Worm (Caenorhabditis elegans) whole organism, midembryonic: ENCODE results near the gene F18E9.1.

Experiments
- T22C8.4 ChIP-seq: fragments of 200-800 bp; sonication (Bioruptor generic); IDR thresholded peaks from 2 replicates; pipeline ENCODE4 v1.3.6; 2022; ENCODE audit warnings: missing genetic modification characterization, missing compliant biosample characterization
- cog-1 ChIP-seq: sonication (generic microtip); optimal IDR thresholded peaks from 2 replicates; lab custom pipeline; 2016; ENCODE audit warnings: missing genetic modification characterization, missing compliant biosample characterization
- flt-1 ChIP-seq: fragments of 200-800 bp; sonication (Bioruptor generic); IDR thresholded peaks from 2 replicates; pipeline ENCODE4 v1.3.6; 2022; ENCODE audit warnings: missing genetic modification characterization, missing compliant biosample characterization
- klf-2 ChIP-seq: fragments of 200-800 bp; sonication (Bioruptor generic); conservative IDR thresholded peaks from 2 replicates; pipeline ENCODE4 v1.3.6; 2022; ENCODE audit warnings: missing genetic modification reagents, missing genetic modification characterization, missing compliant biosample characterization
- med-1 ChIP-seq: sonication (generic microtip); optimal IDR thresholded peaks from 2 replicates; lab custom pipeline; 2017; ENCODE audit warnings: missing genetic modification characterization, mild to moderate bottlenecking, missing compliant biosample characterization, antibody characterized with exemption, missing genetic modification reagents; ENCODE audit not compliant: insufficient read depth
- ref-1 ChIP-seq: fragments of 200-800 bp; sonication (Bioruptor generic); conservative IDR thresholded peaks from 2 replicates; pipeline ENCODE4 v1.3.6; 2022; ENCODE audit warnings: missing genetic modification reagents, missing genetic modification characterization, missing compliant biosample characterization
- tab-1 ChIP-seq: fragments of 200-800 bp; sonication (Bioruptor generic); IDR thresholded peaks from 2 replicates; pipeline ENCODE4 v1.3.6; 2022; ENCODE audit warnings: missing genetic modification characterization, missing compliant biosample characterization
- ztf-23 ChIP-seq: fragments of 200-800 bp; sonication (Bioruptor generic); IDR thresholded peaks from 2 replicates; pipeline ENCODE4 v1.3.6; 2022; ENCODE audit warnings: missing genetic modification reagents, missing genetic modification characterization, missing compliant biosample characterization
- ztf-29 ChIP-seq: fragments of 200-800 bp; sonication (Bioruptor generic); IDR thresholded peaks from 2 replicates; pipeline ENCODE4 v1.3.6; 2022; ENCODE audit warnings: missing genetic modification reagents, missing genetic modification characterization, missing compliant biosample characterization

F18E9.1 gene

DNA sequence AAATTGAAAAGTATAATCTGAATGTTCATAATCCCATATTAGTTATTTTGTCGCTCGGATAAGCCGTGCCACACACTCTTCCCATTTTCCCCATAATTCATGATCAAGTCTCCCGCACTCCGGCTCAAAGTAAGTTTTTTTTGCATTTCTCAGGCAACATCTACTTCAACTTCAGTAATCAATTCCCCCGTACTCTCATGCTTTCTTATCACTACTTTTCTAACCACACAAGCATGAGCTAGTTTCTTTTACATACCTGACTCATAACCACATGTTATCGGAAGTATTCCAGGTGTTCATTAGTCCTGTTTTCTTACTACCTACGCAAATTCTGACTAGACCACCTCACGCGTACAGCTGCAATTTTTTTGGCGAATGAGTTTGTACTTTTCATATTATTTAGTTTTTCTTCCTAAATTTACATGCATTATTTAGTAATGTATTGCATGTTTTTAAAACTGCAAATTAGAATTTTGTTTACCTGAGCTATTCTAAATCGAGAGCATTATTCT, 34.8 kb upstream of the F18E9.1 start:
- TF ChIP-seq ztf-23 (GFP tag; lab: Robert Waterston, UW) (no peak), med-1 (GFP tag; lab: Kevin White, UChicago) (no peak), T22C8.4 (GFP tag; lab: Robert Waterston, UW) (no peak), ztf-29 (GFP tag; lab: Robert Waterston, UW) (no peak), flt-1 (GFP tag; lab: Robert Waterston, UW) (no peak), ref-1 (GFP tag; lab: Robert Waterston, UW) (no peak), tab-1 (GFP tag; lab: Robert Waterston, UW) (no peak)

DNA sequence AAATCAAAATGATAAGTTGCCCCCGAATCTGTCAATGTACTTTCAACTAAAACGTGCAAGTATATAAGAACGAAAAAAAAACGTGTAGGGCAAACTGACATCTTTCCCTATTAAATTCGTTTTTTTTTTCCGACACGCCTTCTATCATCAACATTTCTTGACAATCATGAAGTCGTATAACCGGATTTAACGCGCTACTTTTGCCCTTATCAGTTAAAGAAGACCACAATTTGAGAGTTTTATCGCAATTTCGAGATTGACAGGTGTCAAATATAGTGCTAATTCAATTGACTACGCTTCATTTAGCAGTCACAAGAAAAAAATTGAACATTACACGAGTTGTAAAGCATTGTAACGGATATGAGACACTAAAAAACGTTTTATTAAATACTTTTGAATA, 34.2 kb upstream of the F18E9.1 start:
- no peak for TF ChIP-seq med-1 (GFP tag; lab: Kevin White, UChicago)
- TF ChIP-seq flt-1 (GFP tag; lab: Robert Waterston, UW) = no peak
- TF ChIP-seq ztf-23 (GFP tag; lab: Robert Waterston, UW) = no peak
- TF ChIP-seq tab-1 (GFP tag; lab: Robert Waterston, UW) = no peak
- TF ChIP-seq T22C8.4 (GFP tag; lab: Robert Waterston, UW) = no peak
- TF ChIP-seq klf-2 = no peak
- no peak for TF ChIP-seq ztf-29 (GFP tag; lab: Robert Waterston, UW)
- no peak for TF ChIP-seq ref-1 (GFP tag; lab: Robert Waterston, UW)
- TF ChIP-seq cog-1 = no peak

DNA sequence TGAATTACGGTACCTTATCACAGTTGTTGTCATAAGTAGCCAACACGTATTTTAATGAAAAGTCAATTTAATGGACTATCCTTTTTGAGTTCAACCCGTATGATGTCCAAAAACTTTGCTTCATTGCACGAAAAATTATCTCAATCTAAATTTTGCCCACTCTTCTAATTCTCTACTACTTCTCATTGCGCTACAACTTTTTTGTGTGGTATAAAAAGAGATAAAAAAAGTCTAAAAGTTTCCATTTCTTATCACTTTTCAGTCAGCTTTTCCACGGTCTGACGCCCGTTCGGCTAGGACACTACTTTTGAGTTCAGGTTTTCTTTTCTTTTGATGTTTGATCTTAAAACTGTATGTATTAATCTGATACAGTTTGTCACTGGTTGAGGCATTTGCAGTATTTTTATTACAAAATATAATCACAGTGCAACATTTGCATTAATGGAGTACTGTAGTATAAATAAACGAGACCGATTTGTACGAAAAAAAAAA, 33.5 kb upstream of the F18E9.1 start:
- TF ChIP-seq tab-1 (GFP tag; lab: Robert Waterston, UW) = no peak
- no peak for TF ChIP-seq flt-1 (GFP tag; lab: Robert Waterston, UW)
- TF ChIP-seq ref-1 (GFP tag; lab: Robert Waterston, UW) = no peak
- no peak for TF ChIP-seq med-1 (GFP tag; lab: Kevin White, UChicago)
- no peak for TF ChIP-seq ztf-29 (GFP tag; lab: Robert Waterston, UW)
- no peak for TF ChIP-seq cog-1
- no peak for TF ChIP-seq ztf-23 (GFP tag; lab: Robert Waterston, UW)
- no peak for TF ChIP-seq T22C8.4 (GFP tag; lab: Robert Waterston, UW)
- TF ChIP-seq klf-2 = no peak

DNA sequence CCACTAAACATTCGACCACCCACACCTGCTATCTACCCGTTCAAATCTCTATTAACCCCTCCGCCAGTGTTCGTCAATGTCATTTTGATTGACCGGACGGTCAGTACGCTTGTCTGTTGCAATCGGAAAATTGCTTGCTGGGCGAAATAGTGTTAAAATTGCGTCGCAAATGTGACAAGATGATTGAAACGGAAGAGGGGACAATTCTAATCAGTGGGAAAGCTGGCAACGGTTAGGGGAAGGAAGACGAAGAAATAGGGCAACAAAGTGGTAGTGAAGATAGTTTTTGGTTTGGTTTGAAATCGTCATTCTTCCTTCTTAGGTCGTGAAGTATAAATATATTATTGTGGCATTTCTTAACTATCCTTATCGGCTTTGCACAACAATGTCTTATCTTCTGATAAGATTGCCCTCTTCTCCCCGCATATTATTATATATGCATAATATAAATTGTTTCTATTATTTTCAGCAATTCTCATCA, 32.9 kb upstream of the F18E9.1 start:
- TF ChIP-seq T22C8.4 (GFP tag; lab: Robert Waterston, UW) (no peak), flt-1 (GFP tag; lab: Robert Waterston, UW) (no peak), ztf-29 (GFP tag; lab: Robert Waterston, UW) (no peak), klf-2 (no peak), ztf-23 (GFP tag; lab: Robert Waterston, UW) (no peak), ref-1 (GFP tag; lab: Robert Waterston, UW) (no peak), med-1 (GFP tag; lab: Kevin White, UChicago) (no peak), tab-1 (GFP tag; lab: Robert Waterston, UW) (no peak), cog-1 (no peak)

DNA sequence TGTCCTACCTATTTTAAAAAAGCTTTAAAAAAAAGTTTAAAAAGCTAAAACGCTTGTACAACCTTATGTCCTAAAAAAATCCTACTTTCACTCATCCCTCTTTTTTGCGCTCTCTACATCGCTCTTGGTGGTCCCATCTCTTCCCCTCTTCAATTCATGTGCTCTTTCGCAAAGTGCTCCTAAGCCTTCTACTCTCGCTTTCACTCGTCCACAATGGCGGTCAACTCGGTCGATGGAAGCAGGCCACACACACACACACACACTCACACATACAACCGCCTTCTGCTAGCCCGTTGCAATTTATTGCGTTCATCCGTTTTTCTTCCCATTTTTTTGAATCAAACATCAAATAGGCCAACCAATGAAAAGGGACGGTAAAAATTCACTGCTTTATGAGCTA, 32.2 kb upstream of the F18E9.1 start:
- TF ChIP-seq ref-1 (GFP tag; lab: Robert Waterston, UW) (no peak), cog-1 (no peak), T22C8.4 (GFP tag; lab: Robert Waterston, UW) (no peak), ztf-23 (GFP tag; lab: Robert Waterston, UW) (no peak), tab-1 (GFP tag; lab: Robert Waterston, UW) (no peak), med-1 (GFP tag; lab: Kevin White, UChicago) (no peak), ztf-29 (GFP tag; lab: Robert Waterston, UW) (no peak), flt-1 (GFP tag; lab: Robert Waterston, UW) (no peak; the same call in 1 of the 2 replicates), klf-2 (no peak)

DNA sequence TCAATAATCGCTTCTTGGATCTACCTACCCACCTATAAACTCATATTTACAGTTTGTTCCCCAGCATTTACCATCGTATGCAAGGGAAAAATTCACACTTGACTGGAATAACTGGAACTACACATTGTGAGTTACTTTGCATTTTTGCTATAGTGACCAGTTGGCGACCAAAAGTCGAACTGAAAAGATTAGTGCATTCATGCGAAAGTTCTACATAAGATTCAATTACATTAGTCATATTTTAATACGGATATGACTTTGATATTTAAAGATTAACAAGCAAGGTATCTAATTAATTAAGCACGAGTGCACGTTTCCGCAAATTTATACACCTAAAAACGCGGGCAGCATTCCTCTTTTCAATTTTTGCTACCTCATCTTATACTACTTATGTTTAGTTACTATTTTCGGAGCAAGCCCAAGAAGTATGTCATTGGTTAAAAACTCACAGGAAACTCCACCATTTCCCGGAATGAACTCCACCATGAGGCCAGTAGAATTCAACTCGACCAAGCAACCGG, 30.3 kb upstream of the F18E9.1 start, which contains the start of gene jmjd-3.1:
Gene jmjd-3.1, plus strand, starts transcription at position 51 of the 521 bp plus-strand sequence.
- TF ChIP-seq cog-1 (no peak), ztf-29 (GFP tag; lab: Robert Waterston, UW) (no peak), ref-1 (GFP tag; lab: Robert Waterston, UW) (no peak), tab-1 (GFP tag; lab: Robert Waterston, UW) (no peak), T22C8.4 (GFP tag; lab: Robert Waterston, UW) (no peak), med-1 (GFP tag; lab: Kevin White, UChicago) (no peak), ztf-23 (GFP tag; lab: Robert Waterston, UW) (no peak), klf-2 (no peak), flt-1 (GFP tag; lab: Robert Waterston, UW) (no peak)

DNA sequence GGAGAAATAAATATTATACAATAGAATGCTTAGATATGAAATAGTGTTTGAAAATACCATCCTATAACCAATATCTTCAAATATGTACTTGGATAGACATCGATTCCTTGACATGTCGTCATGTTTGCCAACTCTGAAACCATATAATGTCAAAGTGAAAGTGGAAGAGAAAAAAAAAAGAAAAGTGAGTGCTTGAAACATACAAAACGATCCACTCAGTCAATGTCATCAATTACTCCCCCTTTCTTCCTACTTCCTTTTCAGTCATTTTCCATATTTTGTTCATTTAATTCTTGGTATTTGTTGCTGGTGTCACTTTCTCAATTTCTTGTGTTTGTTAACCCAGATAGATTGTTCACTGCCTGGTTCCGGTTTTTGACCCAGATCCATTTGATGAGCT, 21.1 kb upstream of the F18E9.1 start, which contains the start of gene F18E9.4:
Gene F18E9.4, plus strand, starts transcription at position 301 of the 400 bp plus-strand sequence.
- TF ChIP-seq med-1 (GFP tag; lab: Kevin White, UChicago) (no peak), cog-1 (no peak), ztf-29 (GFP tag; lab: Robert Waterston, UW) (no peak), tab-1 (GFP tag; lab: Robert Waterston, UW) (no peak), ztf-23 (GFP tag; lab: Robert Waterston, UW) (no peak), T22C8.4 (GFP tag; lab: Robert Waterston, UW) (no peak), klf-2 (no peak), flt-1 (GFP tag; lab: Robert Waterston, UW) (no peak), ref-1 (GFP tag; lab: Robert Waterston, UW) (no peak)

DNA sequence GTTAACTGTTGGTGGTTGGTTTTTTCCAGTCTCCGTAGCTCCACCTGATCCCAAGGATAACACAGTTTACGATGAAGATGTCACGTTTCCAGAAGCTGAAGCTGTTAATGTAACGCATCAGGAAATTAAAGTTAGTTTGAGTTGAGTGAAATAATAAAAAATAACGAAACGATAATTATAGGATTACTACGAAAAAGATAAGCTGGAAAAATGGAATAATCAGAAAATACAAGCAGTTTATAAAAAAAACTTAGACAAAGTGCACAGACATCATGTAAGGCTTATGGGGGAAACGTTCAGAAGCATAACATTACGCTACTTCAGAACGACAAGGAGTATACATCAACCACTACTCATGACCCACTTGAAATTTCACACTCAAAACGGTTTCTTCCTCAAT, 19.9 kb upstream of the F18E9.1 start, which contains the start of gene F18E9.8:
Gene F18E9.8, minus strand, starts transcription at position 101 of the 400 bp plus-strand sequence.
- TF ChIP-seq ztf-23 (GFP tag; lab: Robert Waterston, UW) = no peak
- no peak for TF ChIP-seq flt-1 (GFP tag; lab: Robert Waterston, UW)
- TF ChIP-seq tab-1 (GFP tag; lab: Robert Waterston, UW) = no peak
- no peak for TF ChIP-seq cog-1
- TF ChIP-seq ref-1 (GFP tag; lab: Robert Waterston, UW) = no peak
- no peak for TF ChIP-seq ztf-29 (GFP tag; lab: Robert Waterston, UW)
- TF ChIP-seq med-1 (GFP tag; lab: Kevin White, UChicago) = no peak
- no peak for TF ChIP-seq klf-2
- TF ChIP-seq T22C8.4 (GFP tag; lab: Robert Waterston, UW) = no peak
